Fruit fly (Drosophila melanogaster) whole organism, larva: ENCODE measurements around the gene CG34242.

Experiments used
- noc ChIP-seq: fragments of 200-800 bp; sonication (Bioruptor generic); optimal IDR thresholded peaks from 3 replicates; lab custom pipeline; 2019; ENCODE audit warnings: missing biosample characterization, mild to moderate bottlenecking, missing genetic modification characterization, moderate library complexity

The CG34242 gene

DNA sequence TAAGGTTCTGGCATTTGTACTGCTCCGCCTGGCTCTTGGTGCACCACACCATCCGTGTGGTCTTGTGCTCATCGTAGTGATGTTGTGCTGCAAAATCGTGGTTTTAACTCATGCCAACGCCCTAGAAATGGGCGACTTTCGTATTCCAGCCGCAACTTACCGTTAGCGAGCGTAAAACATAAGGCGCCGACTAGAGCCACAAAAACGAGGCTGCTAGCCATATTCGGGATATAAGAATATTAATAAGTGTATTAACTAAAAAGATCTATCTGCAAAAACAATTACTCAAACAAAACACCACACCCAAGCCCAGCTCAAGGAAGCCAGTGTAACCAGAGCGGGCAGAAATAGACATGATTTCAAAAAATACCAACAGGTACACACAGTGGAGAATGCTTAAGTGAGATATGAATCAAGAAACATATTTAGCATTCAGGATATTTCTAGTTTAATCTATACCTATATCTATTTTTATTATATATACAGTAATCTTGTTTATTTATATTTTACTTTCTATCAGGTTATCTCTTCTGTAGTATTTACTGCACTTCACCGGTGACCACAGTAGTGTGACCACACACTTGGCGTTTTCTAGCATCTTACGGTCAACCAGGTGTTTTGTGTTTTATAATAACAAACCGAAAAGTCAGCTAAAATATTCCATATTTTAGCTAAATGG, at the start of gene CG34242, which contains the start of gene Tsf2:
Gene CG34242, plus strand, starts transcription at position 605 of the 679 bp plus-strand sequence.
Gene Tsf2, minus strand, starts transcription at position 333 of the 679 bp plus-strand sequence.
- no peak for TF ChIP-seq noc

DNA sequence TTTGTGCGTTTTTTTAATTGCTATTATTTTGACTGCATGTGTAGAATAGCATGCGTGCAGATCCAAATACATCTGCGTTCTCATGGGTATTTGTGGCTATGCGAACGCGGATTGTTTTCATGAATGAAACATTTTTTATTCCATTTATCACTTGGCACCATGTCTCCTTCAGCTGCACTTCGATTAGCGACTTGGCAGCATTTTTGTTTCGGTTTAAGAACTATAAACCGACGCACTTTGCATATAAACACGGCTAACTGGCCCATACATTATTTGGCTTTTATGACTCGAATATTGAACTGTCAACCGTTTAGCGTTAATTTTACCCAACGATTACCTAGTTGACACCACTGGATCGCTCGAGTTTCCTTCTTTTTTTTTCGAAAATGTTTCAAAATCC, 49.3 kb upstream of the CG34242 start:
- no peak for TF ChIP-seq noc

DNA sequence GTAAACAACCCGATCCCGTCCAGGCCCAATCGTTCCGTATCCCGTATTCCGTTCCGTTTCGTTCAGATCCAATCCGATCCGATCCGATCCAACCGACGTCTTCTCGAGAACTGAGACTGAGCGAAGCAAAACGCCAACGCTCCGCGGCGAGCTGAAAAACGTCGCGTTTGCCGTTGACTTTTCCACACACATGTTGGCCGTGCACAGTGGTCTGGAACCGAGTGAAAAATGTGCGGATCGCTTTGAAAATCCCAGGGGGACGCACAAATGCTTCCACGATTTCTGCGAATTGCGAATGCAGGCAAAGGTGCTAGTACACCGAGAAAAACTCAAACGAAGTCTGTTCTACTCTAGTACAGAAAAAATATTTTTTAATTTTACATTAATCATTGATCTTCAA, 48.8 kb upstream of the CG34242 start, which contains the start of gene CG10663:
Gene CG10663, minus strand, starts transcription at position 88 of the 400 bp plus-strand sequence.
- TF ChIP-seq noc = no peak

DNA sequence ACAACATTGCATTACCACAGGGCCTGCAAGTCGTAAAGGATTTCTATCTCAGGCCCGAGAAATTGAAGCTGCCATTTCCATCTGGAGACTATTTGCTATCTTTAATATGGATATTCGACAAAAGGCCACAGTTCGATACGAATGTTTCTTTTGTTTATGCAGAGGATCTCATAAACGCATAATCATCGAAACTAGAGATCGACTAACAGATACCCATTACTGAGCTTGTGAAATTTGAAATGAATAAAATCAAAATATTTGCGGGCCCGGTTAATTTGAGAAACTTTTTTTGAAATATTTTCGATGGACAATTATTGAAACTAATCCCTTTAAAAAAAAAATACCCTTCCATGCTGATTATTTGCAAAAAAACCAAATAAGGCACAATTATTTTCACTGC, 47.6 kb upstream of the CG34242 start:
- TF ChIP-seq noc = no peak

DNA sequence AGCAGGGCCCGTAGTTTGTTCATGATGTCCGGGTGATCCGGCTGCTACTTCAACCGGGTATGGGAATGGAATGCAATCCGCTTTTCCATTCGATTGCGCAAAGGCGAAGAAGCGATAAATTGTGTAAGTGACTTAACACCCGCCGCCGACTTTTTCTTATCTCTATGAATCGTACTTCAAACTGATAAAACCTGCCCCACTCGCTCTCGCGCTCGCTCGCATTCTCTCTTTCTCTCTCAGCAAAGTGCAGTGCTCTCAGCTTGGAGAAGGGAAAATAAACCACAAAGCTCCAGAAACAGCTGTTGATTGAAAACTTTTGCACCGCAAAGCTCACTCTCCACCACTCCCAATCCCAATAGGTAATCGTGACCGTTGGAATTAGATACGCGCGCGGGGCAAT, 43.8 kb upstream of the CG34242 start:
- TF ChIP-seq noc = no peak

DNA sequence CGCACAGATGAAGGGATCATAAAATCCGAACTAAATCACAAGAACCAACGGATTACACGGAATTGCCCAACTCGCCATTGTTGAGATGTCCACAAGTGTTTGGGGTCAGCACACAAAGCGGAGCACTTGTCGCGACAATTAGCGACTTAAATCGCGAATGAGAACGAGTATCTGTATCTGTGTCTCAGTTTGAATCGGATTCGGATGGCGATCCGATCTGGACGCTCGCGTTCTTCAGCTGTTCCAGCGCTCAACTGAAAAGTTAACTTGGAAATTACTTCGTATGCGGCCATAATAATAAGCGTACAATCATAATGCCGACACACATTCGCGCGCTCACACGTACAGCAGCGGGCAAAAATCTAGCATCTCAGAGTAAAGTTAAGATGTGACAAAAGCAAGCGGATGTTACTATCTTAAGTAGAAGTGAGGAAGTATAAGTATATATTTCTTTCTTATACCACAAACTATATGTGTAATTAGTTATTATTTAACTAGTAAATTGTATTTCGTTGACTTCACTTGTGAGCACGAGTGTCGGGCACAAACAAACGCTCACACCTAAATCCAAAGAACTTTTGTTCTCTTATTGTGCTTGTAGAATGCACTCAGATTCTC, 43.3 kb upstream of the CG34242 start, which contains the start of gene CG10660:
Gene CG10660, minus strand, starts transcription at position 259 of the 618 bp plus-strand sequence.
- peak; percentile 84 for TF ChIP-seq noc

DNA sequence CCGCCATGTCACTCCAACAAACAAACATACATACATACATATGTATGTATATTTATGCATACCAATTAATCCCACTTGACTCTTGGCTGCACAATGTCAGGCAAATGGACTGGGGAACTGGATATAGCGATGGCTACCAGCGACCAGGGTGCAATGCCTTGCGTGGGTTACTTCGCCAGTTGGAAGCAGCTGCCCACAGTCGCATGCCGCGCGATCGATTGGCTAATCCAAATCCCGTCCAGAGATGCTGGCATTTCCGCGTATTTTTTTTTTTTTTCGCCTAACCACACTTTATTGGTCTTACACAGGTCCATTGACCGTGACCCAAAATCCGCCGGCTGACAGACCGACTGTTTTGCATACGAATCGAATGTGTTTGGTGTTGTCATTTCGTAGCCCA, 39.5 kb upstream of the CG34242 start:
- no peak for TF ChIP-seq noc

DNA sequence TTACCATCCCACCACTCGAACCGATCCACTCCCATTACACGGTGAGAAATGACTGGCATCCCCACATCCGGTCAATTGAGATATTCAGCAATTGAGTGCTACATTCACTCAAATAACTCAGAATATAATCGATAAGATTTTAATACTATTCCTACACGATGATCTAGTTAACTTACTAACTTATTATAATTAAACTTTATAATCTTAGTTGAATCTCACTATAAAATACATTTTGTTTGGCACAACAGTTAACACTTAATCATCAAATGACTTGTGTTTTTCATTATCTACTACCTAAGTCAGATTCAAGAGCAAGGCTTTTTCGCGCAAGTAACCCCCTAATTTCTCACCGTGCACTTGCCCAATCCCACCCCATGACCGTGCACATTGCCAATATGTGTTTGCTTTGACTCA, 38.5 kb upstream of the CG34242 start:
- TF ChIP-seq noc = peak; percentile 2

DNA sequence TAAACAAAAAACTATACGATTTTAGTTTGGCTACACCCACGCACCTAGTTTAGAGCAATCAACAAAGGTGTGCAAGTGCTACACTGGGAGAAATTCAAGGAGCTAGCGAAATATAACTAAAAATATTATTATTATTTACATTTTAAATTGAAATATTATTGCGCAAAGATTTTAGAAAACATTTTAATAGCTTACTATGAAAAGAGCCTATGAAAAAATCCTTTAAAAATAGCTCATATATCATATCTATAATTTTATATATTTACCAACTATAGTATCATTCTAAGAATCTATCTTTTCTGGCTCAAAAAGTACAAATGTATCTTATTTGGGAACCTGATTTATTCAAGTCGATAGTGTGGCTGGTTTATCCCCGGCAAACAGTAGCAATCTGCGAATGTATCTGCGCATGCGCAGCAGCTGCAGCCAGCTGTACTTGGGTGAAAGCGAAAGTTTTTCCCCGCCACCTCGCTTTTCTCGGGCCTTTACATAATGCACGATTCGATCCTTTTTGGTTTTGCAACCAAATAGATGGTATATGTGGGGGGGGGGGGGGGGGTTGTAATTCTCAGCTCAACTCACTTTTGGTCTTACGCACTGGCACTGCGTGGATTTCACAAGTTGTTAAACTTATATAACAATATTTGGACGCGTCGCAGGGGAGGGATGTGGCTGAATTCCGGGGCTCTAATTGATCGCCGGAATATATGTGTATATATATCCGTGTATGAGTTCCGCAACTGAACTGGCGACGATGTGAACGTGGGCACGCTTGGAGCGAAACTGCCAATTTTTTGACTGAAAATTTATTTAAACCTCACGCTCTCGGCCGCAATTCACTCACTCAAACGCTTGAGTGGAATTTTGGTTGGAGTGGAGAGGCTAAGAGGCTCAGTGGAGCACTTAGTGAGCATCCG, 37.1 kb upstream of the CG34242 start, which contains the start of gene CG10657:
Gene CG10657, minus strand, starts transcription at position 789 of the 917 bp plus-strand sequence.
- TF ChIP-seq noc = no peak

DNA sequence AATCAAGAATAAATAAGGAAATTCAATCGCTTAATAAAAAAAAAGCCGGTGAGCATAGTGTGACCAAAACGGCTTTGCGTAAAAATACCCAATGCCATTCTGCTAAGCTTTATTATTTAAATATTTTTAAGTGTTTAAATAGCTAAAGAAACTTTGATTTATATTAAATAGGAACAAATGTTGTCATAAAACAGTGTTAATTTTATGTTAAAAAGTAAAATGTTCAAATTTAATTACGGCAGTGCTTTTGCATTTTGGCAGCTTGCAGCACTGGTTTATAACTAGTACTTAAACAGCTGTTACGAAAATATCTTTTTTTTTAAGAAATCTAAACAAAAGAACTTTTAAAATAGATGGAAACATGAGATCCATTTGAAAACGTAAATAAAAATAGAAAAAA, 32.5 kb upstream of the CG34242 start, which contains the start of the genes CG10638 and CG10681:
Gene CG10638, minus strand, starts transcription at position 63 of the 400 bp plus-strand sequence.
Gene CG10681, plus strand, starts transcription at position 265 of the 400 bp plus-strand sequence.
- TF ChIP-seq noc = no peak

DNA sequence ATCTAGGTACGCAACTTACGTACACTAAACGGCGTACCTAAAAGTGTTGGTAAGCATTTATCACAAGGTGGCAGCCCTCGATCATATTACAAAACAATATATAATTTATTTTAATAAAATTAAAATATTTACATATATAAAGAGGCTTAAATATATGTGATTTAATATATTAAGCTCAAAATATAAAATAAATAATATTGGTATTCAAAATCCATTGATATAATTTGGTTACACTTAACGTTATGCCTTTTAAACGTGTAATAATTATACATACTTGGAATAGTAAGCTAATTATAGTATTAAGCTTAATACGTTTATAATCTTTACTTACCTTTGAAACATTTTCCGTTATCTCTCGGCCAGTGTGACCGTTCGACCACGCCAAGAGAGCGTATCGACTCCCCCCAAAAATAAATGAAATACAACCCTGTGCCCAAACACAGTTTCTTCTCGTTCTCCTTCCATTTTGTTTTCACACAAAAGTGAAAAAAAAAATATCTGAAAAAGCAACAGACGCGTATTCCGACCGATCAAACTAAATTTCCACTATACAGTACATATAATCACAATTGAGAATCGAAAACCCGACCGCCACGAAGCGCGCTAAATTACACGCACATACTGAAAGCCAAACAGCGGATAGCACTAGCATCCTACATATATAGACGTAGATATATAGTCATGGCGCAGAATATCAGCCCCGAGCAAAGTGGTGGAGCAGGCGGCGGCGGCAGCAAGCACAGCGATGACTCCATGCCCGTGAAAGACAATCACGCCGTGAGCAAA, 29.7 kb upstream of the CG34242 start, which contains the start of the genes CG10646 and vih:
Gene CG10646, minus strand, starts transcription at position 30 of the 786 bp plus-strand sequence.
Gene vih, plus strand, starts transcription at position 428 of the 786 bp plus-strand sequence.
- no peak for TF ChIP-seq noc

DNA sequence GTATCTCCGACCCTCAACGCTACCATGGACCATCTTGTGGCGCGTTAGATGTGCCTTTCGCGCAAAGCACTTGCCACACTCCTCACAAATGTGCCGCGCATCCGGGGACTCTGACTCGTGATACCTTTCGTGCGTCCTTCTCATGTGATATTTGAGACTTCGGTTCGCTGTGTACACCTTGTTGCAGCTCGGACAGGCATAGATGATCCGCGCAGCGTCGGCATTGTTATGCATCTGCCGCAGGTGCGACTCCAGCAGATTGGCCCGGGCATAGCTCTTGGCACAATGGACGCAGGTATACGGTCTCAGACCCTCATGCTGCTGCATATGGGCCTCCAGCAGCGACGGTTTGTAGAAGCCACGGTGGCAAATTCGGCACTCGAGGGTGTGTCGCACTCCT, 27.8 kb upstream of the CG34242 start:
- TF ChIP-seq noc = no peak

DNA sequence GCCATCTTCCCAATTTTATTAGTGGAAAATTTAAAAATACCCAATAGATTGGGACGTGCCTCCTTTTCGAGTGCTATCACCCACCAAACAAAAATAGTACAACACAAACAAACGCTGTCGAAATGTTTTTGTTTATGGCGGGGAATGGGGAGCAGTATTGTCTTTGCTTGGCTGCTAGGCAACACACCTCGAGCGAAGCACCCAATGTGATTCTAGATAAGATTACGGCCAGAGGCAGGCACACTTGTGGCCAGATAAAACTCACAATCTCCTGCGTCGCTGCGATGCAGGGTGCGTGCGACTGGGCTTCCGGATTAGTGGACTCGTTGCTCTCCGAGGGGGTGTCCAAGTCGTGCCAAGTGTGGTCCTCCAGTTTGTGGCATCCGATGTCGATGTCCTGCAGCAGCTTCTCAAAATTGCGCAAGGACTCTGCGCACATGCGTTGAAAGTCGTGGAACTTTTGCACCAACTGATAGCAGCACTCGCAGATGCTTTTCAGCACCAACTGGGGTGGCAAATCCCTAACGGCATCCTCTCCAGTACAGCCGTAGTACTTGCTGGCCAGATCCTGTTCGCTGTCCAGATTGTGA, 26.7 kb upstream of the CG34242 start:
- peak; percentile 20 for TF ChIP-seq noc

DNA sequence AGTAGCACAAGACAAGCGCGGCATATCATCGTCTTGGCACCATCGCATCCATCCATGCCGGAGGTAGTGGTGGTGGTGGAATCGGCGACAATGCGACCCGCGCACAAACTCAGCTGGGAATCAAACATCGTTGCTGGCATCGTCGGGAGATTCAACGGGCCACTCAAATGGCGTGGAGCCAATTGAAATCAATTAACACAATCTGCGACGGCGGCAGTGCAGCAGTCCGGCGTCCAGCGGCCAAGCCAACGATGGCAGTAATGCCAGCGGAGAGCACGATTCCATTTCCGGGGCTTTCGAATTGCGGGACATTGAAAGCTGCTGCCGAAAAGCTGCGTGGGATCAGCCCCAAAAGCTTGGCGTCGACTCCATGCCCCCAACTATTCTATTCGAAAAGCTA, 26.2 kb upstream of the CG34242 start, which contains the start of gene CG10654:
Gene CG10654, minus strand, starts transcription at position 270 of the 400 bp plus-strand sequence.
- no peak for TF ChIP-seq noc

DNA sequence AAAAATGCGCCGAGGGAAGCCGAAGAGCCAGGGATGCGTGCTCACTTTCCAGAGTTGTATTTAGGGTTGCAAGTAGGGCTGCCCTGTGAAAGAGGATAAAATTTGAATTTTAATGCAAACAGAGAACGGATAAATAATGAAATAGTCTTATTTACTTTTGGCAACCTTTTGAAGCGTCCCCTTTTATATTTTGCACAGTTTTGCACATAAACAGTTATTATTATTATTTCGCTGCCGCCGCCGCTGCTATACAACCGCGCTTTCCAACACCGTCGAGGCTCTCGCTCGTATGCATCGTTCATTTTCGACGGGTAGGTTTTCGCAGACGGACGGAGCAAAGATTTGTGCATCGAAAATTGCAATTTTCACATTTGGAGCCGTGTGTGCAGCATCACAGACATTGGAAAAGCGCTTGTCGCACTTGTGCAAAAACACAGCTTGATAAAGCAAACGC, 19.0 kb upstream of the CG34242 start, which contains the start of the genes sti and tral:
Gene sti, minus strand, starts transcription at position 54 of the 454 bp plus-strand sequence.
Gene tral, plus strand, starts transcription at position 298 of the 454 bp plus-strand sequence.
- peak; percentile 78 for TF ChIP-seq noc
